Comparison of ENCODE assay signal across 6 worm cellular contexts in the genomic region with DNA sequence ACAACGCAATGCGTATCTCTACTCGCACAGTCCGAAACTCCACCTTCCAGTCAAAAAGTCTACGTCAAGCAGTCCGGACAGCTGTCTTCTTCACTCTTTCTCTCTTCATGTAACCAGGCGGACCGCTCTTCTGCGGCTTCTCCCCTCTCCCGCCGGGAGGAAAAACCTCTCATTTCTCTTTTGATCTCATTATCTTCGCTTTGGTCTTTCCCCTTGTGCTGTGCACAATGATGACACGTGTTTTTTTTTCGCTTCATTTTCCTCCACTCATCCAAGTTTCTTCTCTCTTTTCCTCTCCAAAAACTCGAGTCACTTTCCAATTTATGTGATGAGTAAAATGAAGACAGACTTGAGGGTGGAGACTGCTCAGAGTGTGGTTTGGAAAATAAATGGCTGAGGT.
TF ChIP-seq lines count a peak whose summit lies in the region.

A gene (minus strand): TSS at position 133 of the 400 bp plus-strand sequence.

TF ChIP-seq in whole organism, L1 larva, 84 proteins besides CTCF, POLR2A, EP300 and RAD21:
- no peak for TF ChIP-seq ama-1 (optimal IDR thresholded peaks at IDR 0.05; lab: Kevin White, UChicago)
- TF ChIP-seq nhr-71 (tag; optimal IDR thresholded peaks at IDR 0.05; lab: Kevin White, UChicago) = peak; percentile 79
- peak; percentile 86 for TF ChIP-seq lin-14 (GFP tag; optimal IDR thresholded peaks at IDR 0.05; lab: Kevin White, UChicago)
- TF ChIP-seq rnt-1 (tag; optimal IDR thresholded peaks at IDR 0.05; lab: Kevin White, UChicago) = peak; percentile 47
- no peak for TF ChIP-seq efl-3 (GFP tag; optimal IDR thresholded peaks at IDR 0.05; lab: Kevin White, UChicago)
- TF ChIP-seq lsy-2 (tag; optimal IDR thresholded peaks at IDR 0.05; lab: Kevin White, UChicago) = peak in 1 of 2 experiments; percentile 46
- peak in 1 of 2 experiments; percentile 65 for TF ChIP-seq mdl-1 (tag; optimal IDR thresholded peaks at IDR 0.05; lab: Kevin White, UChicago)
- TF ChIP-seq nhr-19 (GFP tag; conservative IDR thresholded peaks at IDR 0.05; lab: Robert Waterston, UW) = peak; percentile 18; the same call in 1 of the 2 replicates
- peak; percentile 45 for TF ChIP-seq snu-23 (GFP tag; optimal IDR thresholded peaks at IDR 0.05; lab: Kevin White, UChicago)
- peak; percentile 8 for TF ChIP-seq mep-1 (tag; optimal IDR thresholded peaks at IDR 0.05; lab: Kevin White, UChicago)
- TF ChIP-seq lin-35 (GFP tag; optimal IDR thresholded peaks at IDR 0.05; lab: Kevin White, UChicago) = no peak
- TF ChIP-seq dsc-1 (tag; optimal IDR thresholded peaks at IDR 0.05; lab: Kevin White, UChicago) = peak; percentile 74
- TF ChIP-seq nhr-20 (tag; optimal IDR thresholded peaks at IDR 0.05; lab: Kevin White, UChicago) = peak; percentile 49
TF ChIP-seq in whole organism, L1 larva: peak in this region for 10.

TF ChIP-seq in whole organism, L2 larva, 48 proteins besides CTCF, POLR2A, EP300 and RAD21:
- TF ChIP-seq C34F6.9 (tag; optimal IDR thresholded peaks at IDR 0.05; lab: Kevin White, UChicago) (peak; percentile 5), nhr-129 (tag; optimal IDR thresholded peaks at IDR 0.05; lab: Kevin White, UChicago) (peak; percentile 72), mab-5 (tag; optimal IDR thresholded peaks at IDR 0.05; lab: Kevin White, UChicago) (no peak), lsy-2 (tag; optimal IDR thresholded peaks at IDR 0.05; lab: Kevin White, UChicago) (no peak), zag-1 (tag; optimal IDR thresholded peaks at IDR 0.05; lab: Kevin White, UChicago) (no peak), alr-1 (tag; optimal IDR thresholded peaks at IDR 0.05; lab: Kevin White, UChicago) (no peak), F13H6.1 (tag; optimal IDR thresholded peaks at IDR 0.05; lab: Kevin White, UChicago) (peak; percentile 61), sma-9 (GFP tag; optimal IDR thresholded peaks at IDR 0.05; lab: Kevin White, UChicago) (peak; percentile 42), sma-9 (tag; optimal IDR thresholded peaks at IDR 0.05; lab: Kevin White, UChicago) (no peak)

TF ChIP-seq in whole organism, L3 larva, 47 proteins besides CTCF, POLR2A, EP300 and RAD21 (continues in another document):
- TF ChIP-seq elt-3 (tag; optimal IDR thresholded peaks at IDR 0.05; lab: Kevin White, UChicago) (no peak), nhr-67 (tag; optimal IDR thresholded peaks at IDR 0.05; lab: Kevin White, UChicago) (no peak), lin-39 (tag; optimal IDR thresholded peaks at IDR 0.05; lab: Kevin White, UChicago) (peak; percentile 46), nhr-11 (tag; optimal IDR thresholded peaks at IDR 0.05; lab: Kevin White, UChicago) (peak; percentile 33), fos-1 (tag; optimal IDR thresholded peaks at IDR 0.05; lab: Kevin White, UChicago) (no peak), nhr-25 (tag; optimal IDR thresholded peaks at IDR 0.05; lab: Kevin White, UChicago) (no peak), fkh-10 (GFP tag; optimal IDR thresholded peaks at IDR 0.05; lab: Kevin White, UChicago) (no peak), sea-2 (GFP tag; optimal IDR thresholded peaks at IDR 0.05; lab: Kevin White, UChicago) (no peak), egl-5 (tag; optimal IDR thresholded peaks at IDR 0.05; lab: Kevin White, UChicago) (peak; percentile 48), ceh-16 (tag; optimal IDR thresholded peaks at IDR 0.05; lab: Kevin White, UChicago) (no peak), ceh-82 (tag; optimal IDR thresholded peaks at IDR 0.05; lab: Kevin White, UChicago) (no peak), ztf-11 (tag; optimal IDR thresholded peaks at IDR 0.05; lab: Kevin White, UChicago) (no peak), tbx-2 (tag; optimal IDR thresholded peaks at IDR 0.05; lab: Kevin White, UChicago) (no peak), ztf-4 (tag; optimal IDR thresholded peaks at IDR 0.05; lab: Kevin White, UChicago) (no peak), nhr-28 (tag; optimal IDR thresholded peaks at IDR 0.05; lab: Kevin White, UChicago) (no peak), pqm-1 (tag; optimal IDR thresholded peaks at IDR 0.05; lab: Kevin White, UChicago) (no peak), skn-1 (tag; optimal IDR thresholded peaks at IDR 0.05; lab: Kevin White, UChicago) (no peak), hmg-11 (tag; optimal IDR thresholded peaks at IDR 0.05; lab: Kevin White, UChicago) (no peak)

TF ChIP-seq in whole organism, L4 larva, 104 proteins besides CTCF, POLR2A, EP300 and RAD21 (continues in another document):
- TF ChIP-seq Y75B8A.6 (GFP tag; IDR thresholded peaks at IDR 0.05; lab: Robert Waterston, UW) = no peak
- TF ChIP-seq hlh-30 (tag; optimal IDR thresholded peaks at IDR 0.05; lab: Kevin White, UChicago; ENCODE audit: insufficient read depth) = peak; percentile 27
- TF ChIP-seq zag-1 (tag; optimal IDR thresholded peaks at IDR 0.05; lab: Kevin White, UChicago) = no peak
- no peak for TF ChIP-seq ztf-11 (tag; optimal IDR thresholded peaks at IDR 0.05; lab: Kevin White, UChicago)
- peak; percentile 83 for TF ChIP-seq nhr-11 (tag; optimal IDR thresholded peaks at IDR 0.05; lab: Kevin White, UChicago)
- no peak for TF ChIP-seq nhr-48 (tag; optimal IDR thresholded peaks at IDR 0.05; lab: Kevin White, UChicago)
- TF ChIP-seq ceh-82 (tag; optimal IDR thresholded peaks at IDR 0.05; lab: Kevin White, UChicago) = no peak
- no peak for TF ChIP-seq lim-7 (GFP tag; IDR thresholded peaks at IDR 0.05; lab: Robert Waterston, UW)
- TF ChIP-seq ama-1 (optimal IDR thresholded peaks at IDR 0.05; lab: Kevin White, UChicago) = no peak
- no peak for TF ChIP-seq ZK546.5 (tag; optimal IDR thresholded peaks at IDR 0.05; lab: Kevin White, UChicago)
- TF ChIP-seq lin-39 (tag; optimal IDR thresholded peaks at IDR 0.05; lab: Kevin White, UChicago) = no peak
- TF ChIP-seq zfp-3 (GFP tag; conservative IDR thresholded peaks at IDR 0.05; lab: Robert Waterston, UW) = no peak
- no peak for TF ChIP-seq zip-2 (tag; optimal IDR thresholded peaks at IDR 0.05; lab: Kevin White, UChicago)
- peak; percentile 44 for TF ChIP-seq hlh-11 (tag; optimal IDR thresholded peaks at IDR 0.05; lab: Kevin White, UChicago)
- TF ChIP-seq lin-1 (GFP tag; IDR thresholded peaks at IDR 0.05; lab: Robert Waterston, UW) = no peak
- no peak for TF ChIP-seq daf-8 (GFP tag; IDR thresholded peaks at IDR 0.05; lab: Robert Waterston, UW)
- no peak for TF ChIP-seq aly-2 (tag; optimal IDR thresholded peaks at IDR 0.05; lab: Kevin White, UChicago)
- no peak for TF ChIP-seq ztf-7 (tag; optimal IDR thresholded peaks at IDR 0.05; lab: Kevin White, UChicago)

TF ChIP-seq in whole organism, late embryonic, 69 proteins besides CTCF, POLR2A, EP300 and RAD21:
- TF ChIP-seq fkh-10 (GFP tag; optimal IDR thresholded peaks at IDR 0.05; lab: Kevin White, UChicago) (no peak), fkh-6 (tag; optimal IDR thresholded peaks at IDR 0.05; lab: Kevin White, UChicago) (no peak), hlh-6 (tag; optimal IDR thresholded peaks at IDR 0.05; lab: Kevin White, UChicago) (no peak), ceh-18 (tag; optimal IDR thresholded peaks at IDR 0.05; lab: Kevin White, UChicago) (peak; percentile 84), unc-55 (GFP tag; optimal IDR thresholded peaks at IDR 0.05; lab: Kevin White, UChicago) (peak; percentile 14), rnt-1 (tag; optimal IDR thresholded peaks at IDR 0.05; lab: Kevin White, UChicago) (peak; percentile 44)

TF ChIP-seq in whole organism, mixed stage, embryonic, 35 proteins besides CTCF, POLR2A, EP300 and RAD21:
- TF ChIP-seq unc-120 (tag; optimal IDR thresholded peaks at IDR 0.05; lab: Kevin White, UChicago; ENCODE audit: poor library complexity, severe bottlenecking) = peak; percentile 52
- TF ChIP-seq unc-39 (tag; optimal IDR thresholded peaks at IDR 0.05; lab: Kevin White, UChicago) = no peak
- peak; percentile 82 for TF ChIP-seq hlh-1 (tag; optimal IDR thresholded peaks at IDR 0.05; lab: Kevin White, UChicago)
